Fruit fly (Drosophila melanogaster) Kc167 (cell line): ENCODE measurements around the gene Trf.

Experiments
- h ChIP-seq: fragments of >200 bp; optimal IDR thresholded peaks from 3 replicates; lab custom pipeline; 2018; ENCODE audit warnings: missing external identifiers
- ttk ChIP-seq: sonication (Bioruptor generic); optimal IDR thresholded peaks from 2 replicates; lab custom pipeline; 2017; ENCODE audit warnings: missing external identifiers

DNA sequence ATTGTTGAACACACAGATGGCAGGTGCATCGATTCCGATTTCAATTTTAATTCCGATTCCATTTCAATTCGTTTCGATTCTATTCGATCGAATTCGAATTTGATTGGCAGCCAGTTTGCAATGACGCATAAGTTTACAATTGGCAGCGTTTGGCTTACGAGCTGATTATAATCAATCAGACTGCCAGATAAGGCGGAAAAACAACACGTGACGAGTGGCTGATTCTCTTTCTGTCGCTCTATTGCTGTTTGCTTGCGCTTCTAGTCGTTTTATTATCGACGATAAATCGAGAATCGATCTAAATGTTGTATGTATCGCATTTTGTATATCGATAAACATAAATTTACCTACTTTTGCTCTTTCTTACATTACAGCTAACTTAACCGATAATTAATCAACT, 32.0 kb downstream of the Trf start:
- no peak for TF ChIP-seq h (lab: Kevin White, UChicago)
- no peak for TF ChIP-seq ttk (lab: Kevin White, UChicago)
